Fruit fly (Drosophila melanogaster) whole organism, embryonic: ENCODE results near the gene CG17207.

Experiments used
- Atf6 ChIP-seq: fragments of 200-800 bp; sonication (Bioruptor generic); IDR thresholded peaks from 2 replicates; pipeline ENCODE4 v1.3.6; 2022; ENCODE audit warnings: missing biosample characterization, missing genetic modification characterization
- CG10274 ChIP-seq: fragments of 200-800 bp; sonication (Bioruptor generic); optimal IDR thresholded peaks from 3 replicates; lab custom pipeline; 2017; ENCODE audit warnings: missing biosample characterization, mild to moderate bottlenecking, missing genetic modification characterization
- CG10654 ChIP-seq: fragments of 200-800 bp; sonication (Bioruptor generic); optimal IDR thresholded peaks from 2 replicates; lab custom pipeline; 2016; ENCODE audit warnings: missing biosample characterization, missing genetic modification characterization
- CG12104 ChIP-seq: fragments of 200-800 bp; sonication (Bioruptor generic); optimal IDR thresholded peaks from 3 replicates; lab custom pipeline; 2016; ENCODE audit warnings: missing biosample characterization, missing genetic modification characterization
- CG12942 ChIP-seq: fragments of 200-800 bp; sonication (Bioruptor generic); optimal IDR thresholded peaks from 3 replicates; lab custom pipeline; 2016; ENCODE audit warnings: missing biosample characterization, missing genetic modification characterization
- CG13296 ChIP-seq: fragments of 200-800 bp; sonication (Bioruptor generic); optimal IDR thresholded peaks from 3 replicates; lab custom pipeline; 2018; ENCODE audit warnings: missing biosample characterization, mild to moderate bottlenecking, missing genetic modification characterization
- CG14441 ChIP-seq: fragments of 200-800 bp; sonication (Bioruptor generic); IDR thresholded peaks from 2 replicates; pipeline ENCODE4 v1.3.6; 2022; ENCODE audit warnings: missing biosample characterization, missing genetic modification characterization
- CG16815 ChIP-seq: fragments of 200-800 bp; sonication (Bioruptor generic); optimal IDR thresholded peaks from 3 replicates; lab custom pipeline; 2017; ENCODE audit warnings: missing biosample characterization, mild to moderate bottlenecking, missing genetic modification characterization
- CG16863 ChIP-seq: fragments of 200-800 bp; sonication (Bioruptor generic); optimal IDR thresholded peaks from 3 replicates; lab custom pipeline; 2016; ENCODE audit warnings: missing biosample characterization, missing genetic modification characterization
- CG17361 ChIP-seq: fragments of 200-800 bp; sonication (Bioruptor generic); IDR thresholded peaks from 3 replicates; pipeline ENCODE4 v1.3.6; 2022; ENCODE audit warnings: missing biosample characterization, missing genetic modification characterization
- CG18599 ChIP-seq: fragments of 200-800 bp; sonication (Bioruptor generic); optimal IDR thresholded peaks from 3 replicates; lab custom pipeline; 2017; ENCODE audit warnings: missing biosample characterization, missing genetic modification characterization, mild to moderate bottlenecking, moderate library complexity, missing genetic modification reagents
- CG2116 ChIP-seq: fragments of 200-800 bp; sonication (Bioruptor generic); optimal IDR thresholded peaks from 3 replicates; lab custom pipeline; 2018; ENCODE audit warnings: missing biosample characterization, mild to moderate bottlenecking, missing genetic modification characterization
- CG31365 ChIP-seq: fragments of 200-800 bp; sonication (Bioruptor generic); optimal IDR thresholded peaks from 2 replicates; lab custom pipeline; 2018; ENCODE audit warnings: missing biosample characterization, mild to moderate bottlenecking, missing genetic modification characterization
- CG32767 ChIP-seq: fragments of 200-800 bp; sonication (Bioruptor generic); IDR thresholded peaks from 2 replicates; pipeline ENCODE4 v1.3.6; 2022; ENCODE audit warnings: missing biosample characterization, missing genetic modification characterization
- CG3407 ChIP-seq: fragments of 200-800 bp; sonication (Bioruptor generic); optimal IDR thresholded peaks from 2 replicates; lab custom pipeline; 2018; ENCODE audit warnings: missing biosample characterization, mild to moderate bottlenecking, missing genetic modification characterization
- CG34376 ChIP-seq: fragments of 200-800 bp; sonication (Bioruptor generic); optimal IDR thresholded peaks from 2 replicates; lab custom pipeline; 2018; ENCODE audit warnings: missing biosample characterization, mild to moderate bottlenecking, missing genetic modification characterization
- CG3847 ChIP-seq: fragments of 200-800 bp; sonication (Bioruptor generic); IDR thresholded peaks from 2 replicates; pipeline ENCODE4 v1.3.6; 2022; ENCODE audit warnings: missing biosample characterization, missing genetic modification characterization
- CG4820 ChIP-seq: fragments of 200-800 bp; sonication (Bioruptor generic); optimal IDR thresholded peaks from 3 replicates; lab custom pipeline; 2016; ENCODE audit warnings: missing biosample characterization, missing genetic modification characterization
- CG6272 ChIP-seq: fragments of 200-800 bp; sonication (Bioruptor generic); IDR thresholded peaks from 2 replicates; pipeline ENCODE4 v1.3.6; 2022; ENCODE audit warnings: missing biosample characterization, missing genetic modification characterization
- CG7839 ChIP-seq: fragments of 200-800 bp; sonication (Bioruptor generic); optimal IDR thresholded peaks from 3 replicates; lab custom pipeline; 2018; ENCODE audit warnings: missing biosample characterization, mild to moderate bottlenecking, missing genetic modification characterization, moderate library complexity
- CG8478 ChIP-seq: fragments of >200 bp; optimal IDR thresholded peaks from 2 replicates; lab custom pipeline; 2018
- CG9727 ChIP-seq: fragments of 200-800 bp; sonication (Bioruptor generic); optimal IDR thresholded peaks from 3 replicates; lab custom pipeline; 2017; ENCODE audit warnings: missing biosample characterization, mild to moderate bottlenecking, missing genetic modification characterization
- Dfd ChIP-seq, 2 experiments: fragments of >200 bp; optimal IDR thresholded peaks; 2 replicates each; lab custom pipeline; 2017; ENCODE audit warnings: missing biosample characterization in 2 of 2, missing genetic modification characterization in 2 of 2
- Drgx ChIP-seq: fragments of 200-800 bp; sonication (Bioruptor generic); IDR thresholded peaks from 2 replicates; pipeline ENCODE4 v1.3.6; 2022; ENCODE audit warnings: missing biosample characterization, missing genetic modification characterization
- E2f1 ChIP-seq: fragments of 200-800 bp; sonication (Bioruptor generic); IDR thresholded peaks from 2 replicates; pipeline ENCODE4 v1.3.6; 2022; ENCODE audit warnings: missing biosample characterization, missing genetic modification characterization
- HLH3B ChIP-seq: fragments of 200-800 bp; sonication (Bioruptor generic); IDR thresholded peaks from 2 replicates; pipeline ENCODE4 v1.3.6; 2022; ENCODE audit warnings: missing biosample characterization, missing genetic modification characterization
- HmgD ChIP-seq: fragments of 200-800 bp; sonication (Bioruptor generic); optimal IDR thresholded peaks from 3 replicates; lab custom pipeline; 2016; ENCODE audit warnings: missing biosample characterization, missing genetic modification characterization
- Hr78 ChIP-seq, 2 experiments: fragments of 200-800 bp in 1 of 2; fragments of >200 bp in 1 of 2; sonication (Bioruptor generic) in 1 of 2; optimal IDR thresholded peaks; 2 replicates each; lab custom pipeline; 2017 to 2019; ENCODE audit warnings: missing biosample characterization in 2 of 2, missing genetic modification characterization in 2 of 2, mild to moderate bottlenecking in 1 of 2, moderate library complexity in 1 of 2
- Med ChIP-seq: fragments of 200-800 bp; sonication (Bioruptor generic); peaks from one replicate; lab custom pipeline; 2016; ENCODE audit warnings: missing biosample characterization, missing genetic modification characterization, mild to moderate bottlenecking, inconsistent platforms, moderate library complexity
- Mrtf ChIP-seq: fragments of 200-800 bp; sonication (Bioruptor generic); IDR thresholded peaks from 3 replicates; pipeline ENCODE4 v1.3.6; 2022; ENCODE audit warnings: missing biosample characterization, missing genetic modification characterization
- Nf-YB ChIP-seq: fragments of 200-800 bp; sonication (Bioruptor generic); optimal IDR thresholded peaks from 3 replicates; lab custom pipeline; 2019; ENCODE audit warnings: missing biosample characterization, mild to moderate bottlenecking, missing genetic modification characterization, moderate library complexity
- NfI ChIP-seq: fragments of 200-800 bp; sonication (Bioruptor generic); optimal IDR thresholded peaks from 3 replicates; lab custom pipeline; 2018; ENCODE audit warnings: missing biosample characterization, mild to moderate bottlenecking, missing genetic modification characterization, moderate library complexity
- Ravus ChIP-seq: fragments of 200-800 bp; sonication (Bioruptor generic); IDR thresholded peaks from 2 replicates; pipeline ENCODE4 v1.3.6; 2022; ENCODE audit warnings: missing biosample characterization, missing genetic modification characterization
- ab ChIP-seq: fragments of 200-800 bp; sonication (Bioruptor generic); optimal IDR thresholded peaks from 2 replicates; lab custom pipeline; 2016; ENCODE audit warnings: missing biosample characterization, missing genetic modification characterization
- amos ChIP-seq: fragments of 200-800 bp; sonication (Bioruptor generic); IDR thresholded peaks from 2 replicates; pipeline ENCODE4 v1.3.6; 2022; ENCODE audit warnings: missing biosample characterization, missing genetic modification characterization; ENCODE audit not compliant: partially characterized antibody
- ato ChIP-seq: fragments of 200-800 bp; sonication (Bioruptor generic); IDR thresholded peaks from 2 replicates; pipeline ENCODE4 v1.3.6; 2022; ENCODE audit warnings: missing biosample characterization, missing genetic modification characterization; ENCODE audit not compliant: partially characterized antibody
- bowl ChIP-seq: fragments of 200-800 bp; sonication (Bioruptor generic); IDR thresholded peaks from 2 replicates; pipeline ENCODE4 v1.3.6; 2022; ENCODE audit warnings: missing biosample characterization, missing genetic modification characterization
- cad ChIP-seq: fragments of >200 bp; optimal IDR thresholded peaks from 2 replicates; lab custom pipeline; 2017; ENCODE audit warnings: missing biosample characterization, missing genetic modification characterization
- croc ChIP-seq: fragments of 200-800 bp; sonication (Bioruptor generic); conservative IDR thresholded peaks from 3 replicates; pipeline ENCODE4 v1.3.6; 2022; ENCODE audit warnings: missing biosample characterization, missing genetic modification characterization
- dimm ChIP-seq: fragments of 200-800 bp; sonication (Bioruptor generic); IDR thresholded peaks from 2 replicates; pipeline ENCODE4 v1.3.6; 2022; ENCODE audit warnings: missing biosample characterization, missing genetic modification characterization
- fd64A ChIP-seq: fragments of 200-800 bp; sonication (Bioruptor generic); optimal IDR thresholded peaks from 3 replicates; lab custom pipeline; 2018; ENCODE audit warnings: missing biosample characterization, mild to moderate bottlenecking, missing genetic modification characterization
- fu2 ChIP-seq: fragments of 200-800 bp; sonication (Bioruptor generic); optimal IDR thresholded peaks from 2 replicates; lab custom pipeline; 2016; ENCODE audit warnings: missing biosample characterization, missing genetic modification characterization
- grau ChIP-seq: fragments of 200-800 bp; optimal IDR thresholded peaks from 3 replicates; lab custom pipeline; 2019; ENCODE audit warnings: missing biosample characterization, mild to moderate bottlenecking, missing genetic modification characterization, moderate library complexity
- gro ChIP-seq: fragments of 200-800 bp; sonication (Bioruptor generic); optimal IDR thresholded peaks from 2 replicates; lab custom pipeline; 2016; ENCODE audit warnings: missing biosample characterization, missing genetic modification characterization
- ind ChIP-seq: fragments of 200-800 bp; sonication (Bioruptor generic); optimal IDR thresholded peaks from 3 replicates; lab custom pipeline; 2016; ENCODE audit warnings: missing biosample characterization, missing genetic modification characterization
- lmd ChIP-seq: fragments of 200-800 bp; sonication (Bioruptor generic); IDR thresholded peaks from 2 replicates; pipeline ENCODE4 v1.3.6; 2022; ENCODE audit warnings: missing biosample characterization, missing genetic modification characterization
- nerfin-2 ChIP-seq: fragments of 200-800 bp; sonication (Bioruptor generic); IDR thresholded peaks from 2 replicates; pipeline ENCODE4 v1.3.6; 2022; ENCODE audit warnings: missing biosample characterization, missing genetic modification characterization; ENCODE audit not compliant: partially characterized antibody
- pho ChIP-seq: fragments of 200-800 bp; sonication (Bioruptor generic); optimal IDR thresholded peaks from 2 replicates; lab custom pipeline; 2016; ENCODE audit warnings: missing biosample characterization, missing genetic modification characterization
- tgo ChIP-seq: fragments of 200-800 bp; sonication (Bioruptor generic); IDR thresholded peaks from 3 replicates; pipeline ENCODE4 v1.3.6; 2022; ENCODE audit warnings: missing biosample characterization, missing genetic modification characterization
- tx ChIP-seq: fragments of 200-800 bp; sonication (Bioruptor generic); optimal IDR thresholded peaks from 2 replicates; lab custom pipeline; 2016; ENCODE audit warnings: missing biosample characterization, missing genetic modification characterization

The CG17207 gene

dm6 chr3R:12442601-12443533 is 3.9 kb upstream of the CG17207 start (continued):
- TF ChIP-seq Med (GFP tag; lab: Kevin White, UChicago) (peak; percentile 83), amos (GFP tag; lab: Robert Waterston, UW) (no peak), CG17361 (0 out of 3 replicates have a peak, but pooled peaks have one; percentile 7), nerfin-2 (GFP tag; lab: Robert Waterston, UW) (no peak), Mrtf (GFP tag; lab: Robert Waterston, UW) (no peak), bowl (GFP tag; lab: Robert Waterston, UW) (no peak), CG34376 (GFP tag; lab: Kevin White, UChicago) (no peak), CG7839 (tag; lab: Kevin White, UChicago) (peak; percentile 47), CG13296 (peak; percentile 9), CG12942 (GFP tag; lab: Kevin White, UChicago) (no peak), CG10654 (GFP tag; lab: Kevin White, UChicago) (no peak), ab (GFP tag; lab: Kevin White, UChicago) (no peak), NfI (GFP tag; lab: Kevin White, UChicago) (peak; percentile 23), ato (GFP tag; lab: Robert Waterston, UW) (no peak), tgo (GFP tag; lab: Robert Waterston, UW) (no peak), lmd (peak; percentile 24; the same call in 1 of the 2 replicates), CG2116 (GFP tag; lab: Kevin White, UChicago) (no peak), CG12104 (no peak), CG18599 (GFP tag; lab: Kevin White, UChicago) (peak; percentile 67), grau (tag; lab: Kevin White, UChicago) (peak; percentile 64), Ravus (GFP tag; lab: Robert Waterston, UW) (no peak), cad (no peak), Atf6 (GFP tag; lab: Robert Waterston, UW) (peak; percentile 39), gro (GFP tag; lab: Kevin White, UChicago) (no peak), CG31365 (tag; lab: Kevin White, UChicago) (no peak), tx (GFP tag; lab: Kevin White, UChicago) (no peak), CG10274 (GFP tag; lab: Kevin White, UChicago) (no peak), CG9727 (peak; percentile 44), CG4820 (GFP tag; lab: Kevin White, UChicago) (no peak), fd64A (GFP tag; lab: Kevin White, UChicago) (no peak), dimm (GFP tag; lab: Robert Waterston, UW) (no peak), Nf-YB (GFP tag; lab: Kevin White, UChicago) (no peak), CG3407 (no peak), CG16863 (no peak), croc (GFP tag; lab: Robert Waterston, UW) (no peak), fu2 (GFP tag; lab: Kevin White, UChicago) (no peak), CG3847 (GFP tag; lab: Robert Waterston, UW) (peak; percentile 8; the same call in 1 of the 2 replicates), Drgx (GFP tag; lab: Robert Waterston, UW) (peak; percentile 55), CG8478 (no peak), CG6272 (GFP tag; lab: Robert Waterston, UW) (no peak), CG32767 (GFP tag; lab: Robert Waterston, UW) (no peak), E2f1 (GFP tag; lab: Robert Waterston, UW) (no peak), Hr78 (GFP tag; optimal IDR thresholded peaks at IDR 0.05; lab: Kevin White, UChicago) (peak in 1 of 2 experiments; percentile 21), HLH3B (GFP tag; lab: Robert Waterston, UW) (no peak), Dfd (GFP tag; optimal IDR thresholded peaks at IDR 0.05; lab: Kevin White, UChicago) (no peak), pho (GFP tag; lab: Kevin White, UChicago) (no peak), HmgD (GFP tag; lab: Kevin White, UChicago) (no peak), CG16815 (peak; percentile 15), CG14441 (GFP tag; lab: Robert Waterston, UW) (no peak), ind (GFP tag; lab: Kevin White, UChicago) (peak; percentile 39)
